Worm (Caenorhabditis elegans) whole organism, early embryonic: ENCODE results near the gene W01B6.6.

ENCODE experiments used
- flt-1 ChIP-seq: fragments of 200-800 bp; sonication (Bioruptor generic); IDR thresholded peaks from 2 replicates; pipeline ENCODE4 v1.3.6; 2022; ENCODE audit warnings: missing genetic modification characterization, missing compliant biosample characterization
- hnd-1 ChIP-seq: sonication (generic microtip); optimal IDR thresholded peaks from 2 replicates; lab custom pipeline; 2016; ENCODE audit warnings: missing genetic modification characterization, missing compliant biosample characterization

ce11 chrIV:10078003-10078402 lies 2.9 kb upstream of the W01B6.6 start:
- no peak for TF ChIP-seq hnd-1 (tag; lab: Kevin White, UChicago)
- no peak for TF ChIP-seq flt-1 (GFP tag; lab: Robert Waterston, UW)
